Worm (Caenorhabditis elegans) whole organism, L1 larva: ENCODE data around the gene F45C12.17.

Experiments
- C04F5.9 ChIP-seq: sonication (generic microtip); optimal IDR thresholded peaks from 2 replicates; lab custom pipeline; 2016; ENCODE audit warnings: missing genetic modification characterization, missing compliant biosample characterization
- F16B12.6 ChIP-seq: fragments of 150-350 bp; optimal IDR thresholded peaks from 2 replicates; lab custom pipeline; 2014; ENCODE audit warnings: missing biosample characterization, missing genetic modification characterization
- Y116A8C.19 ChIP-seq: sonication (generic microtip); optimal IDR thresholded peaks from 2 replicates; lab custom pipeline; 2016; ENCODE audit warnings: missing compliant biosample characterization, missing genetic modification characterization, borderline replicate concordance
- aha-1 ChIP-seq: fragments of 150-350 bp; optimal IDR thresholded peaks from 2 replicates; lab custom pipeline; 2014; ENCODE audit warnings: missing biosample characterization, missing genetic modification characterization
- ceh-63 ChIP-seq: fragments of 200-800 bp; sonication (Bioruptor generic); optimal IDR thresholded peaks from 2 replicates; lab custom pipeline; 2018; ENCODE audit warnings: mild to moderate bottlenecking, missing genetic modification characterization, missing compliant biosample characterization
- ceh-8 ChIP-seq: fragments of 200-800 bp; sonication (Bioruptor generic); optimal IDR thresholded peaks from 2 replicates; lab custom pipeline; 2018; ENCODE audit warnings: mild to moderate bottlenecking, missing genetic modification characterization, moderate library complexity, missing compliant biosample characterization
- dpl-1 ChIP-seq, 3 experiments: fragments of 150-350 bp in 2 of 3; sonication (generic microtip) in 1 of 3; optimal IDR thresholded peaks; 2 replicates each; lab custom pipeline; 2014 to 2017; ENCODE audit warnings: missing biosample characterization in 3 of 3, missing genetic modification characterization in 3 of 3, missing genetic modification reagents in 3 of 3
- dsc-1 ChIP-seq: sonication (generic microtip); optimal IDR thresholded peaks from 2 replicates; lab custom pipeline; 2016; ENCODE audit warnings: mild to moderate bottlenecking, missing genetic modification characterization, missing compliant biosample characterization
- egl-13 ChIP-seq: sonication (generic microtip); optimal IDR thresholded peaks from 2 replicates; lab custom pipeline; 2016; ENCODE audit warnings: missing genotype, missing genetic modification reagents, missing genetic modification characterization, missing compliant biosample characterization
- egl-27 ChIP-seq, 2 experiments: fragments of 150-350 bp in 1 of 2; sonication (generic microtip); optimal IDR thresholded peaks; 3 replicates each; lab custom pipeline; 2017 to 2018; ENCODE audit warnings: missing biosample characterization in 2 of 2, missing genetic modification characterization in 2 of 2, missing genetic modification reagents in 2 of 2
- elt-2 ChIP-seq: sonication (generic microtip); optimal IDR thresholded peaks from 2 replicates; lab custom pipeline; 2016; ENCODE audit warnings: missing genetic modification characterization, mild to moderate bottlenecking, inconsistent platforms, missing compliant biosample characterization, missing genetic modification reagents
- elt-3 ChIP-seq, 6 experiments: fragments of 150-350 bp in 1 of 6; sonication (generic microtip); optimal IDR thresholded peaks; 2 replicates each; lab custom pipeline; 2017 to 2018; ENCODE audit warnings: missing biosample characterization in 6 of 6, missing genetic modification characterization in 6 of 6, inconsistent platforms in 1 of 6
- irx-1 ChIP-seq: sonication (generic microtip); optimal IDR thresholded peaks from 2 replicates; lab custom pipeline; 2016; ENCODE audit warnings: missing genetic modification characterization, missing compliant biosample characterization
- isw-1 ChIP-seq: fragments of 200-800 bp; sonication (Bioruptor generic); IDR thresholded peaks from 2 replicates; pipeline ENCODE4 v1.3.6; 2022; ENCODE audit warnings: missing genetic modification characterization, missing compliant biosample characterization
- jun-1 ChIP-seq: fragments of 150-350 bp; optimal IDR thresholded peaks from 2 replicates; lab custom pipeline; 2014; ENCODE audit warnings: missing biosample characterization, missing genetic modification reagents, missing genetic modification characterization
- lir-3 ChIP-seq: sonication (generic microtip); optimal IDR thresholded peaks from 2 replicates; lab custom pipeline; 2016; ENCODE audit warnings: mild to moderate bottlenecking, missing genetic modification characterization, moderate library complexity, missing compliant biosample characterization; ENCODE audit not compliant: poor library complexity
- mab-9 ChIP-seq: fragments of 200-800 bp; sonication (Bioruptor generic); IDR thresholded peaks from 2 replicates; pipeline ENCODE4 v1.3.6; 2022; ENCODE audit warnings: missing genetic modification reagents, missing genetic modification characterization, missing compliant biosample characterization
- nhr-19 ChIP-seq: fragments of 200-800 bp; sonication (Bioruptor generic); conservative IDR thresholded peaks from 2 replicates; pipeline ENCODE4 v1.3.6; 2022; ENCODE audit warnings: missing genetic modification characterization, missing compliant biosample characterization
- nhr-237 ChIP-seq: fragments of 150-350 bp; optimal IDR thresholded peaks from 2 replicates; lab custom pipeline; 2014; ENCODE audit warnings: missing biosample characterization, missing genetic modification characterization
- nhr-47 ChIP-seq: sonication (generic microtip); optimal IDR thresholded peaks from 2 replicates; lab custom pipeline; 2016; ENCODE audit warnings: mild to moderate bottlenecking, missing genetic modification characterization, moderate library complexity, missing compliant biosample characterization
- nhr-71 ChIP-seq: sonication (generic microtip); optimal IDR thresholded peaks from 2 replicates; lab custom pipeline; 2016; ENCODE audit warnings: mild to moderate bottlenecking, missing genetic modification characterization, moderate library complexity, missing compliant biosample characterization
- nhr-84 ChIP-seq: sonication (generic microtip); optimal IDR thresholded peaks from 2 replicates; lab custom pipeline; 2017; ENCODE audit warnings: missing biosample characterization, missing genetic modification characterization
- nhr-90 ChIP-seq: sonication (generic microtip); optimal IDR thresholded peaks from 2 replicates; lab custom pipeline; 2016; ENCODE audit warnings: mild to moderate bottlenecking, missing genetic modification characterization, missing compliant biosample characterization; ENCODE audit not compliant: poor library complexity
- pag-3 ChIP-seq: sonication (generic microtip); optimal IDR thresholded peaks from 2 replicates; lab custom pipeline; 2017; ENCODE audit warnings: missing genetic modification characterization, mild to moderate bottlenecking, missing compliant biosample characterization, antibody characterized with exemption, borderline replicate concordance; ENCODE audit not compliant: insufficient read depth
- rnt-1 ChIP-seq: sonication (generic microtip); optimal IDR thresholded peaks from 2 replicates; lab custom pipeline; 2016; ENCODE audit warnings: mild to moderate bottlenecking, missing genetic modification characterization, moderate library complexity, missing compliant biosample characterization
- snpc-4 ChIP-seq: fragments of 150-350 bp; optimal IDR thresholded peaks from 2 replicates; lab custom pipeline; 2014; ENCODE audit warnings: missing biosample characterization, missing genetic modification characterization
- sptf-1 ChIP-seq: fragments of 150-350 bp; optimal IDR thresholded peaks from 2 replicates; lab custom pipeline; 2014; ENCODE audit warnings: missing biosample characterization, missing genetic modification characterization
- tlp-1 ChIP-seq: fragments of 150-350 bp; optimal IDR thresholded peaks from 2 replicates; lab custom pipeline; 2014; ENCODE audit warnings: missing biosample characterization, missing genetic modification characterization
- unc-130 ChIP-seq: fragments of 150-350 bp; optimal IDR thresholded peaks from 2 replicates; lab custom pipeline; 2017; ENCODE audit warnings: missing biosample characterization, missing genetic modification characterization, inconsistent platforms
- unc-62 ChIP-seq: fragments of 150-350 bp; optimal IDR thresholded peaks from 2 replicates; lab custom pipeline; 2014; ENCODE audit warnings: missing biosample characterization, missing genetic modification reagents, missing genetic modification characterization
- unc-98 ChIP-seq: fragments of 200-800 bp; sonication (Bioruptor generic); IDR thresholded peaks from 2 replicates; pipeline ENCODE4 v1.3.6; 2022; ENCODE audit warnings: missing genetic modification characterization, missing compliant biosample characterization
- zip-4 ChIP-seq: fragments of 200-800 bp; sonication (Bioruptor generic); optimal IDR thresholded peaks from 2 replicates; lab custom pipeline; 2018; ENCODE audit warnings: mild to moderate bottlenecking, missing genetic modification characterization, moderate library complexity, missing compliant biosample characterization
- ztf-11 ChIP-seq, 2 experiments: sonication (generic microtip); optimal IDR thresholded peaks; 2 replicates each; lab custom pipeline; 2016 to 2017; ENCODE audit warnings: missing genetic modification characterization in 2 of 2, missing biosample characterization in 1 of 2, missing compliant biosample characterization in 1 of 2
- ztf-4 ChIP-seq: fragments of 150-350 bp; optimal IDR thresholded peaks from 2 replicates; lab custom pipeline; 2014; ENCODE audit warnings: missing biosample characterization, missing genetic modification characterization

Gene F45C12.17

DNA sequence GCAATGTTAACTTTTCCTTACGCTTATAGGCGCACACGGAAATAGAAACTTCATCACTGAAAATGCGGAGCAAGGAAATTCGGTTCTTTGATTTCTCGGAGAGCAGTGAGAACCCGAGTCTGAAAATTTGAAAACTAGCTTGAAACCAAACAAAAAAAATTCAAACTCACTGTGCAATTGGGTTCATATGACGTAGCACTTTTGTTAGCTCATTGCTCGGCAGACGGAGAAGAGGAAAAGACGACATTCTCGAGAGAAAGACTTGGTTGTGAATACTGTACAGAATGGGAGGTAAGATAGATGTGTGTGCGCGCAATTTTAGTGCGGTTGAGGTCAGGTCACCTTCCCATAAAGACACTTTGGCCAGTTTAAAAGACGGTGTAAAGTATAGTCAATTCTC, 24.5 kb downstream of the F45C12.17 start, which contains the start of the genes F36H5.13 and F36H5.8:
F36H5.13 (minus strand) TSS at position 101 of the 400 bp plus-strand sequence.
F36H5.8 (minus strand) TSS at position 274 of the 400 bp plus-strand sequence.
- TF ChIP-seq egl-27 (tag; optimal IDR thresholded peaks at IDR 0.05; lab: Kevin White, UChicago) = no peak

DNA sequence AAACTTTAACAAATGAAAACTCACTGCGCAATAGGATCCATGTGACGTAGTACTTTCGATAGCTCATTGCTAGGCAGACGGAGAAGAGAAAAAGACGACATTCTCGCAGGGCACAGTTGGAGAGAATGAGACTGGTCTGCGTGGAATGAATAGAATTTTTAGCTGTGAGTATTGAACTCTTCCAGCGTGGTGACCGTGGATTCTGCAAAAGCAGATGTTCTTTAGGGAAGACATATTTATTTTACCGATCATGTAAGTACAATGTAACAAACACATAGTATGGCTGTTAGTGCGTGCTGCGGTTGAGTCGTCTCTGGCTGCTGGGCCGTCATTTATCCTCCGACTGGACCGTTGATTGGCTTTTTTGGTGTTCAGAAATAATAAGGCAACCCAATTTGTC, 27.1 kb downstream of the F45C12.17 start, which contains the start of gene F36H5.9:
F36H5.9 (minus strand) TSS at position 101 of the 400 bp plus-strand sequence.
- TF ChIP-seq aha-1 (tag; lab: Kevin White, UChicago) (no peak), snpc-4 (tag; lab: Kevin White, UChicago) (no peak), ztf-11 (tag; optimal IDR thresholded peaks at IDR 0.05; lab: Kevin White, UChicago) (no peak), F16B12.6 (tag; lab: Kevin White, UChicago) (no peak), elt-3 (tag; optimal IDR thresholded peaks at IDR 0.05; lab: Kevin White, UChicago) (no peak), C04F5.9 (tag; lab: Kevin White, UChicago) (no peak), nhr-237 (tag; lab: Kevin White, UChicago) (no peak), nhr-47 (tag; lab: Kevin White, UChicago) (no peak), isw-1 (GFP tag; lab: Robert Waterston, UW) (no peak), unc-62 (GFP tag; lab: Kevin White, UChicago) (no peak)

DNA sequence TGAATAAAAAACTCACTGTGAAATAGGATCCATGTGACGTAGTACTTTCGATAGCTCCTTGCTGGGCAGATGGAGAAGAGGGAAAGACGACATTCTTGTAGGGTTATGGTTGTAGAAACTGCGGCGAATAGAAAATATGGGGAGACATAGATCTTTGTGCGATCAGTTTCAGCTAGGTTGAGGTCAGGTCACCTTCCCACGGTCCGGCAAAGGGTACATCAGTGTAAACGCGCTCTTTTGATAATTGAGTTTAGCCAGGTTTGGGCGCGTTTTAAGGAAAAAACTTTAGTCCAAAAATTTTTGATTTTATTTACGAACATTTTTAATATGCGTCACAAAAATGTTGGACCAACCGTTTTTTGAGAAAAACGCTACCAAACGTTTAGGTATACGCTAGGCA, 30.2 kb downstream of the F45C12.17 start, which contains the start of gene F36H5.17:
F36H5.17 (minus strand) TSS at position 101 of the 400 bp plus-strand sequence.
- no peak for TF ChIP-seq unc-98 (GFP tag; lab: Robert Waterston, UW)
- TF ChIP-seq zip-4 = no peak
- no peak for TF ChIP-seq ceh-8 (GFP tag; lab: Kevin White, UChicago)
- TF ChIP-seq sptf-1 = no peak
- TF ChIP-seq C04F5.9 (tag; lab: Kevin White, UChicago) = no peak
- TF ChIP-seq nhr-90 (tag; lab: Kevin White, UChicago) = no peak
- TF ChIP-seq jun-1 (tag; lab: Kevin White, UChicago) = no peak
- TF ChIP-seq rnt-1 = no peak
- no peak for TF ChIP-seq pag-3 (tag; lab: Kevin White, UChicago)
- no peak for TF ChIP-seq elt-2 (tag; lab: Kevin White, UChicago)
- no peak for TF ChIP-seq Y116A8C.19 (tag; lab: Kevin White, UChicago)

DNA sequence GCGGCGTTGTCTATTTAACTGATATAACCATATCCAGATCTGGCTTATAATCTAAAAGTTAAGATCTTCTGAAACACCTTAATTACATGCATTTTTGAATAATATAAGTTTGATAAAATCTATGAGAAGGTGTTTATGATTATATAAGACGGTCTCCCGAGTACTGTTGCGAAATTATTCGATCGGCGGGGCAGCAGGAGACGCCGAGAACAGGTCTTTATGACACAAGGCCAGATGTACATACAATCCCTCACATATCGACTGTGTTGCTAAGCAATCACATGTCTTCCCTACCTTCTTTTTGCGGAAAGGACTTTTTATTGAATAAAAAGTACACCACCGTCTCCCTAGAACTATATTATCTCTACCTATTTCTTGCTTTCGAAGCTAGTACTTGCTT, 30.7 kb downstream of the F45C12.17 start, which contains the start of gene fbxb-53:
fbxb-53 (plus strand) TSS at position 301 of the 400 bp plus-strand sequence.
- TF ChIP-seq jun-1 (tag; lab: Kevin White, UChicago) (no peak), nhr-84 (no peak), egl-13 (tag; lab: Kevin White, UChicago) (no peak), ceh-63 (no peak), irx-1 (no peak), dpl-1 (GFP tag; optimal IDR thresholded peaks at IDR 0.05; lab: Kevin White, UChicago) (no peak), tlp-1 (tag; lab: Kevin White, UChicago) (no peak), nhr-71 (tag; lab: Kevin White, UChicago) (no peak), nhr-19 (GFP tag; lab: Robert Waterston, UW) (no peak), F16B12.6 (tag; lab: Kevin White, UChicago) (no peak), dsc-1 (no peak), unc-130 (tag; lab: Kevin White, UChicago) (no peak), ztf-4 (tag; lab: Kevin White, UChicago) (no peak), lir-3 (no peak), mab-9 (GFP tag; lab: Robert Waterston, UW) (no peak)
- TF ChIP-seq, all 84 proteins: peak for 0
